Worm (Caenorhabditis elegans): Measurements from ENCODE around the gene ife-1.

Gene ife-1

DNA sequence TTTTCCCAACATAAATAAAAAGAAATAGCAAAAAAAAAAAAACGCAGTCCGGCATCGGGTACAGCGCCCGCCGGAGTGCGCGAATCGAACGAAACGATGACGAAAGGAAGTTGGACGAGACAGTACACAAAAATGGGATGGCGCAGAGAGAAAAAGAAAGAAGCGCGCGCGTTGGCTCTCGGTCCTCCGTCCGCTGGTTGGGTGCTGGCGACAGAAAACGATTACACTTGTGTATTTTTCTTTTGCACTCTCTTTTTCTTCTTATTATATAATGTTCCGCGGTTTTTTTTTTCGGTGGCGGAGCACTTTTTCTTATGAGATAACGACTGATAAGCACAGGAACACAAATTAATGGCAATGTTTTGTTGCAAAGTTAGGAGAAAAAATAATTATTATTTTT, 34.0 kb downstream of the ife-1 start (continued):
- TF ChIP-seq tag-97 (GFP tag; IDR thresholded peaks at IDR 0.05) (no peak), ceh-20 (GFP tag; IDR thresholded peaks at IDR 0.05) (no peak), tra-1 (GFP tag; IDR thresholded peaks at IDR 0.05) (peak; percentile 64; the same call in 1 of the 2 replicates), sdz-12 (GFP tag; optimal IDR thresholded peaks at IDR 0.05) (no peak), lin-15B (tag; optimal IDR thresholded peaks at IDR 0.05) (no peak), zip-2 (tag; optimal IDR thresholded peaks at IDR 0.05) (no peak), egl-43 (GFP tag; IDR thresholded peaks at IDR 0.05) (0 out of 2 replicates have a peak, but pooled peaks have one; percentile 63), lin-13 (GFP tag; optimal IDR thresholded peaks at IDR 0.05) (no peak), pha-4 (GFP tag; IDR thresholded peaks at IDR 0.05) (peak; percentile 36; the same call in 1 of the 2 replicates), pha-4 (tag; optimal IDR thresholded peaks at IDR 0.05) (no peak), jun-1 (tag; optimal IDR thresholded peaks at IDR 0.05) (no peak), nhr-76 (tag; optimal IDR thresholded peaks at IDR 0.05) (no peak), zip-11 (GFP tag; IDR thresholded peaks at IDR 0.05) (no peak), nhr-237 (tag; optimal IDR thresholded peaks at IDR 0.05) (no peak), ZK337.2 (GFP tag; IDR thresholded peaks at IDR 0.05) (no peak), vab-7 (GFP tag; IDR thresholded peaks at IDR 0.05) (no peak), nhr-111 (GFP tag; optimal IDR thresholded peaks at IDR 0.05) (no peak), Y75B8A.6 (GFP tag; IDR thresholded peaks at IDR 0.05) (no peak), zfp-2 (tag; optimal IDR thresholded peaks at IDR 0.05) (no peak), ztf-7 (tag; optimal IDR thresholded peaks at IDR 0.05) (no peak), ceh-32 (tag; optimal IDR thresholded peaks at IDR 0.05; ENCODE audit: poor library complexity) (no peak), ceh-28 (tag; optimal IDR thresholded peaks at IDR 0.05) (no peak), mxl-3 (GFP tag; optimal IDR thresholded peaks at IDR 0.05) (no peak), hlh-30 (tag; optimal IDR thresholded peaks at IDR 0.05; ENCODE audit: insufficient read depth) (peak; percentile 75), aly-2 (tag; optimal IDR thresholded peaks at IDR 0.05) (no peak), ctbp-1 (GFP tag; IDR thresholded peaks at IDR 0.05) (0 out of 2 replicates have a peak, but pooled peaks have one; percentile 25), lin-38 (GFP tag; IDR thresholded peaks at IDR 0.05) (peak; percentile 33; the same call in 1 of the 2 replicates), Y5F2A.4 (GFP tag; optimal IDR thresholded peaks at IDR 0.05) (no peak), F49E8.2 (tag; optimal IDR thresholded peaks at IDR 0.05; ENCODE audit: borderline replicate concordance) (no peak), R02D3.7 (tag; optimal IDR thresholded peaks at IDR 0.05) (no peak), F44E2.7 (GFP tag; IDR thresholded peaks at IDR 0.05) (no peak), aha-1 (tag) (peak; percentile 95), hmg-1.1 (GFP tag; IDR thresholded peaks at IDR 0.05) (peak; percentile 70), egl-27 (tag; optimal IDR thresholded peaks at IDR 0.05) (no peak), nhr-28 (tag; optimal IDR thresholded peaks at IDR 0.05) (peak; percentile 55), ceh-82 (tag; optimal IDR thresholded peaks at IDR 0.05) (no peak), nhr-48 (tag; optimal IDR thresholded peaks at IDR 0.05) (peak; percentile 72), mdl-1 (tag; optimal IDR thresholded peaks at IDR 0.05) (peak in 1 of 2 experiments; percentile 62), ceh-62 (tag; optimal IDR thresholded peaks at IDR 0.05) (no peak), daf-8 (GFP tag; IDR thresholded peaks at IDR 0.05) (no peak), daf-19 (GFP tag; conservative IDR thresholded peaks at IDR 0.05) (no peak), nhr-25 (tag; optimal IDR thresholded peaks at IDR 0.05; ENCODE audit: borderline replicate concordance, insufficient read depth) (no peak), T26A8.4 (GFP tag; IDR thresholded peaks at IDR 0.05) (no peak), Y48G9A.11 (GFP tag; IDR thresholded peaks at IDR 0.05) (no peak), T20F7.1 (GFP tag; optimal IDR thresholded peaks at IDR 0.05) (no peak), lim-7 (GFP tag; IDR thresholded peaks at IDR 0.05) (no peak), ama-1 (optimal IDR thresholded peaks at IDR 0.05) (no peak), mep-1 (tag; optimal IDR thresholded peaks at IDR 0.05) (peak; percentile 69), snpc-1.2 (GFP tag; IDR thresholded peaks at IDR 0.05) (no peak), lin-29 (GFP tag; IDR thresholded peaks at IDR 0.05) (no peak), snpc-4 (tag; optimal IDR thresholded peaks at IDR 0.05) (no peak), cey-2 (tag; optimal IDR thresholded peaks at IDR 0.05; ENCODE audit: borderline replicate concordance, insufficient read depth) (no peak)
